Fruit fly (Drosophila melanogaster) whole organism, embryonic: Measurements from ENCODE around the gene a10.

ENCODE experiments used
- Asciz ChIP-seq: fragments of 200-800 bp; sonication (Bioruptor generic); optimal IDR thresholded peaks from 2 replicates; lab custom pipeline; 2017; ENCODE audit warnings: missing biosample characterization, mild to moderate bottlenecking, missing genetic modification characterization, missing genetic modification reagents
- Blimp-1 ChIP-seq: fragments of 200-800 bp; sonication (Bioruptor generic); optimal IDR thresholded peaks from 3 replicates; lab custom pipeline; 2018; ENCODE audit warnings: missing biosample characterization, missing genetic modification characterization, mild to moderate bottlenecking, moderate library complexity, missing genetic modification reagents
- CG10267 ChIP-seq: fragments of 200-800 bp; sonication (Bioruptor generic); optimal IDR thresholded peaks from 2 replicates; lab custom pipeline; 2018; ENCODE audit warnings: missing biosample characterization, mild to moderate bottlenecking, missing genetic modification characterization, moderate library complexity
- CG10431 ChIP-seq: fragments of 200-800 bp; sonication (Bioruptor generic); optimal IDR thresholded peaks from 3 replicates; lab custom pipeline; 2018; ENCODE audit warnings: missing biosample characterization, mild to moderate bottlenecking, missing genetic modification characterization
- CG1233 ChIP-seq: fragments of 200-800 bp; sonication (Bioruptor generic); optimal IDR thresholded peaks from 4 replicates; lab custom pipeline; 2018; ENCODE audit warnings: missing biosample characterization, mild to moderate bottlenecking, missing genetic modification characterization
- CG12769 ChIP-seq: fragments of 200-800 bp; sonication (Bioruptor generic); optimal IDR thresholded peaks from 2 replicates; lab custom pipeline; 2019; ENCODE audit warnings: missing biosample characterization, mild to moderate bottlenecking, missing genetic modification characterization, moderate library complexity
- CG14710 ChIP-seq: fragments of 200-800 bp; sonication (Bioruptor generic); optimal IDR thresholded peaks from 3 replicates; lab custom pipeline; 2019; ENCODE audit warnings: missing biosample characterization, mild to moderate bottlenecking, missing genetic modification characterization, moderate library complexity
- CG15011 ChIP-seq: fragments of 200-800 bp; sonication (Bioruptor generic); optimal IDR thresholded peaks from 3 replicates; lab custom pipeline; 2018; ENCODE audit warnings: missing biosample characterization, mild to moderate bottlenecking, missing genetic modification characterization
- CG15601 ChIP-seq: fragments of 200-800 bp; sonication (Bioruptor generic); optimal IDR thresholded peaks from 3 replicates; lab custom pipeline; 2019; ENCODE audit warnings: missing biosample characterization, mild to moderate bottlenecking, missing genetic modification characterization, moderate library complexity
- CG15696 ChIP-seq: fragments of 200-800 bp; sonication (Bioruptor generic); optimal IDR thresholded peaks from 2 replicates; lab custom pipeline; 2019; ENCODE audit warnings: missing biosample characterization, mild to moderate bottlenecking, missing genetic modification characterization, moderate library complexity
- CG1602 ChIP-seq: fragments of 200-800 bp; sonication (Bioruptor generic); optimal IDR thresholded peaks from 3 replicates; lab custom pipeline; 2016; ENCODE audit warnings: missing biosample characterization, missing genetic modification characterization
- CG17359 ChIP-seq: fragments of 200-800 bp; sonication (Bioruptor generic); optimal IDR thresholded peaks from 3 replicates; lab custom pipeline; 2018; ENCODE audit warnings: missing biosample characterization, mild to moderate bottlenecking, missing genetic modification characterization, moderate library complexity
- CG1792 ChIP-seq: fragments of 200-800 bp; sonication (Bioruptor generic); optimal IDR thresholded peaks from 2 replicates; lab custom pipeline; 2016; ENCODE audit warnings: missing biosample characterization, missing genetic modification characterization
- CG18011 ChIP-seq: fragments of 200-800 bp; sonication (Bioruptor generic); optimal IDR thresholded peaks from 2 replicates; lab custom pipeline; 2017; ENCODE audit warnings: missing biosample characterization, missing genetic modification characterization, mild to moderate bottlenecking, moderate library complexity, missing genotype
- CG2129 ChIP-seq: fragments of 200-800 bp; sonication (Bioruptor generic); IDR thresholded peaks from 2 replicates; pipeline ENCODE4 v1.3.6; 2022; ENCODE audit warnings: missing biosample characterization, missing genetic modification characterization; ENCODE audit not compliant: partially characterized antibody
- CG33557 ChIP-seq: fragments of 200-800 bp; sonication (Bioruptor generic); optimal IDR thresholded peaks from 2 replicates; lab custom pipeline; 2019; ENCODE audit warnings: missing biosample characterization, mild to moderate bottlenecking, missing genetic modification characterization, moderate library complexity
- CG43689 ChIP-seq: fragments of 200-800 bp; sonication (Bioruptor generic); IDR thresholded peaks from 2 replicates; pipeline ENCODE4 v1.3.6; 2022; ENCODE audit warnings: missing biosample characterization, missing genetic modification characterization
- CG6813 ChIP-seq: fragments of 200-800 bp; sonication (Bioruptor generic); optimal IDR thresholded peaks from 2 replicates; lab custom pipeline; 2017; ENCODE audit warnings: missing biosample characterization, missing genetic modification characterization, mild to moderate bottlenecking, moderate library complexity, missing genetic modification reagents
- CG8089 ChIP-seq: fragments of 200-800 bp; sonication (Bioruptor generic); optimal IDR thresholded peaks from 3 replicates; lab custom pipeline; 2016; ENCODE audit warnings: missing biosample characterization, missing genetic modification characterization
- CG8290 ChIP-seq, 3 experiments: fragments of 200-800 bp; sonication (Bioruptor generic); optimal IDR thresholded peaks; 2 replicates each; lab custom pipeline; 2016 to 2019; ENCODE audit warnings: missing biosample characterization in 3 of 3, missing genetic modification characterization in 3 of 3, mild to moderate bottlenecking in 2 of 3, moderate library complexity in 1 of 3
- Dref ChIP-seq: fragments of 200-800 bp; sonication (Bioruptor generic); IDR thresholded peaks from 2 replicates; pipeline ENCODE4 v1.3.6; 2022; ENCODE audit warnings: missing biosample characterization, missing genetic modification characterization
- Fer2 ChIP-seq: fragments of 200-800 bp; sonication (Bioruptor generic); optimal IDR thresholded peaks from 2 replicates; lab custom pipeline; 2018; ENCODE audit warnings: missing biosample characterization, mild to moderate bottlenecking, missing genetic modification characterization, moderate library complexity
- HLH3B ChIP-seq: fragments of 200-800 bp; sonication (Bioruptor generic); IDR thresholded peaks from 2 replicates; pipeline ENCODE4 v1.3.6; 2022; ENCODE audit warnings: missing biosample characterization, missing genetic modification characterization
- Max ChIP-seq: fragments of 200-800 bp; sonication (Bioruptor generic); optimal IDR thresholded peaks from 2 replicates; lab custom pipeline; 2016; ENCODE audit warnings: missing biosample characterization, mild to moderate bottlenecking, missing genetic modification characterization
- Pdp1 ChIP-seq, 2 experiments: fragments of 200-800 bp; sonication (Bioruptor generic); optimal IDR thresholded peaks; 3 replicates each; lab custom pipeline; 2016; ENCODE audit warnings: missing biosample characterization in 2 of 2, missing genetic modification characterization in 2 of 2, mild to moderate bottlenecking in 1 of 2, moderate library complexity in 1 of 2
- Ptx1 ChIP-seq: fragments of 200-800 bp; sonication (Bioruptor generic); IDR thresholded peaks from 2 replicates; pipeline ENCODE4 v1.3.6; 2022; ENCODE audit warnings: missing biosample characterization, missing genetic modification characterization
- Rfx ChIP-seq: fragments of 200-800 bp; sonication (Bioruptor generic); IDR thresholded peaks from 2 replicates; pipeline ENCODE4 v1.3.6; 2022; ENCODE audit warnings: missing biosample characterization, missing genetic modification characterization
- ab ChIP-seq: fragments of 200-800 bp; sonication (Bioruptor generic); optimal IDR thresholded peaks from 2 replicates; lab custom pipeline; 2016; ENCODE audit warnings: missing biosample characterization, missing genetic modification characterization
- ato ChIP-seq: fragments of 200-800 bp; sonication (Bioruptor generic); IDR thresholded peaks from 2 replicates; pipeline ENCODE4 v1.3.6; 2022; ENCODE audit warnings: missing biosample characterization, missing genetic modification characterization; ENCODE audit not compliant: partially characterized antibody
- bab2 ChIP-seq: fragments of 200-800 bp; sonication (Bioruptor generic); optimal IDR thresholded peaks from 2 replicates; lab custom pipeline; 2016; ENCODE audit warnings: missing biosample characterization, missing genetic modification characterization
- chinmo ChIP-seq: fragments of 200-800 bp; sonication (Bioruptor generic); IDR thresholded peaks from 4 replicates; pipeline ENCODE4 v1.3.6; 2022; ENCODE audit warnings: missing biosample characterization, missing genetic modification characterization; ENCODE audit not compliant: partially characterized antibody
- cwo ChIP-seq: fragments of 200-800 bp; sonication (Bioruptor generic); optimal IDR thresholded peaks from 3 replicates; lab custom pipeline; 2017; ENCODE audit warnings: missing biosample characterization, missing genetic modification characterization, mild to moderate bottlenecking, moderate library complexity, missing genetic modification reagents
- gem ChIP-seq: fragments of 200-800 bp; sonication (Bioruptor generic); optimal IDR thresholded peaks from 2 replicates; lab custom pipeline; 2019; ENCODE audit warnings: missing biosample characterization, mild to moderate bottlenecking, missing genetic modification characterization, moderate library complexity
- gt ChIP-seq: fragments of 200-800 bp; sonication (Bioruptor generic); IDR thresholded peaks from 2 replicates; pipeline ENCODE4 v1.3.6; 2022; ENCODE audit warnings: missing biosample characterization, missing genetic modification characterization
- jing ChIP-seq: fragments of 200-800 bp; sonication (Bioruptor generic); optimal IDR thresholded peaks from 2 replicates; lab custom pipeline; 2018; ENCODE audit warnings: missing biosample characterization, mild to moderate bottlenecking, missing genetic modification characterization
- nmo ChIP-seq: fragments of 200-800 bp; sonication (Bioruptor generic); optimal IDR thresholded peaks from 2 replicates; lab custom pipeline; 2018; ENCODE audit warnings: missing biosample characterization, mild to moderate bottlenecking, missing genetic modification characterization, moderate library complexity
- onecut ChIP-seq: fragments of 200-800 bp; sonication (Bioruptor generic); IDR thresholded peaks from 2 replicates; pipeline ENCODE4 v1.3.6; 2022; ENCODE audit warnings: missing biosample characterization, missing genetic modification characterization
- pros ChIP-seq: fragments of 200-800 bp; sonication (Bioruptor generic); optimal IDR thresholded peaks from 3 replicates; lab custom pipeline; 2019; ENCODE audit warnings: missing biosample characterization, mild to moderate bottlenecking, missing genetic modification characterization, moderate library complexity
- sens ChIP-seq: fragments of 200-800 bp; sonication (Bioruptor generic); peaks from one replicate; lab custom pipeline; 2016; ENCODE audit warnings: missing biosample characterization, missing genetic modification characterization
- sima ChIP-seq: fragments of 200-800 bp; sonication (Bioruptor generic); optimal IDR thresholded peaks from 2 replicates; lab custom pipeline; 2016; ENCODE audit warnings: missing biosample characterization, missing genetic modification characterization
- so ChIP-seq: fragments of 200-800 bp; sonication (Bioruptor generic); IDR thresholded peaks from 3 replicates; pipeline ENCODE4 v1.3.6; 2022; ENCODE audit warnings: missing biosample characterization, missing genetic modification characterization
- toy ChIP-seq: fragments of 200-800 bp; sonication (Bioruptor generic); IDR thresholded peaks from 2 replicates; pipeline ENCODE4 v1.3.6; 2022; ENCODE audit warnings: missing biosample characterization, missing genetic modification characterization
- trh ChIP-seq: fragments of 200-800 bp; sonication (Bioruptor generic); optimal IDR thresholded peaks from 2 replicates; lab custom pipeline; 2016; ENCODE audit warnings: missing biosample characterization, missing genetic modification characterization
- tx ChIP-seq: fragments of 200-800 bp; sonication (Bioruptor generic); optimal IDR thresholded peaks from 2 replicates; lab custom pipeline; 2016; ENCODE audit warnings: missing biosample characterization, missing genetic modification characterization
- vvl ChIP-seq: fragments of 200-800 bp; sonication (Bioruptor generic); IDR thresholded peaks from 2 replicates; pipeline ENCODE4 v1.3.6; 2022; ENCODE audit warnings: missing biosample characterization, missing genetic modification characterization
- z ChIP-seq: fragments of 200-800 bp; sonication (Bioruptor generic); IDR thresholded peaks from 3 replicates; pipeline ENCODE4 v1.3.6; 2022; ENCODE audit warnings: missing biosample characterization, missing genetic modification characterization

The a10 gene

dm6 chr3L:17055467-17055877, 31.9 kb upstream of the a10 start, which contains the start of gene CG7724 (continued):
- TF ChIP-seq CG15601 (tag; lab: Kevin White, UChicago), result no peak
- TF ChIP-seq Fer2 (tag; lab: Kevin White, UChicago), result no peak
- TF ChIP-seq toy (GFP tag; lab: Robert Waterston, UW), result no peak
- TF ChIP-seq ato (GFP tag; lab: Robert Waterston, UW), result peak; percentile 87
- no peak for TF ChIP-seq trh (GFP tag; lab: Kevin White, UChicago)
- TF ChIP-seq CG10431, result no peak
- no peak for TF ChIP-seq z (GFP tag; lab: Robert Waterston, UW)
- TF ChIP-seq Ptx1 (GFP tag; lab: Robert Waterston, UW), result no peak
- TF ChIP-seq nmo, result no peak
- TF ChIP-seq CG43689 (GFP tag; lab: Robert Waterston, UW), result no peak
- TF ChIP-seq tx (GFP tag; lab: Kevin White, UChicago), result no peak
- TF ChIP-seq gt (GFP tag; lab: Robert Waterston, UW), result no peak
- no peak for TF ChIP-seq cwo (GFP tag; lab: Kevin White, UChicago)
- no peak for TF ChIP-seq CG1602 (GFP tag; lab: Kevin White, UChicago)
- no peak for TF ChIP-seq CG8089 (GFP tag; lab: Kevin White, UChicago)
- TF ChIP-seq CG33557 (GFP tag; lab: Kevin White, UChicago), result no peak
- no peak for TF ChIP-seq ab (GFP tag; lab: Kevin White, UChicago)
- TF ChIP-seq CG10267 (tag; lab: Kevin White, UChicago), result no peak
- TF ChIP-seq CG2129 (GFP tag; lab: Robert Waterston, UW), result 0 out of 2 replicates have a peak, but pooled peaks have one; percentile 31
- TF ChIP-seq vvl (GFP tag; lab: Robert Waterston, UW), result no peak
- no peak for TF ChIP-seq pros (GFP tag; lab: Kevin White, UChicago)

dm6 chr3L:17053932-17054331, 30.4 kb upstream of the a10 start:
- TF ChIP-seq CG12769 (tag; lab: Kevin White, UChicago) (peak; percentile 67), sens (GFP tag; lab: Kevin White, UChicago) (peak; percentile 12), chinmo (GFP tag; lab: Robert Waterston, UW) (0 out of 4 replicates have a peak, but pooled peaks have one; percentile 23), Dref (GFP tag; lab: Robert Waterston, UW) (0 out of 2 replicates have a peak, but pooled peaks have one; percentile 24), sima (GFP tag; lab: Kevin White, UChicago) (no peak), so (0 out of 3 replicates have a peak, but pooled peaks have one; percentile 16), HLH3B (GFP tag; lab: Robert Waterston, UW) (no peak)

DNA sequence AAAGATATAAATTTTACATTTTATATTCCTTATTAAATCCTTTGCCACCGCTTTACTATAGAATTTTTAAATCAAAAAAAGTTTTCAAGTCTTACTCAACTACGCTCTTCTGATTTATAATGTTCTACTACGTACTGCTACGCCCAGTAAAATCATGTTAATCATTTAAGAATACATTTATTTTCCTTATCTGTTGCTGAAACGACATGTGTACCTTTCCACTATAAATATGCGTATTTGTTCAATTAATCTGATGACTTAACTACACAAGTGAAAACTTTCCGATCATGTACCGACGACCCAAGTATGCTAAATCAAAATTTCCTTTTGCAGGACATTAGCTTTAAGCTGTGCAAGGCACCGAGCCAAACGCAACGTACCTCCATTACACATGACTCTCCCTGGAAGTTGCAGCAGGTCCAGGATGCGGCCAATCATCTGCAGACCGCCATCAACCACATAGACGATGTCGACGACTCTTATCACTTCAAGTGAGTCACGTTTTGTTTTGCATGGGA, 28.9 kb upstream of the a10 start:
- TF ChIP-seq CG15696 (tag; lab: Kevin White, UChicago) (peak; percentile 12), Rfx (no peak), CG1233 (GFP tag; lab: Kevin White, UChicago) (peak; percentile 4), bab2 (GFP tag; lab: Kevin White, UChicago) (peak; percentile 18), CG8290 (GFP tag; optimal IDR thresholded peaks at IDR 0.05; lab: Kevin White, UChicago) (no peak), CG8290 (tag; optimal IDR thresholded peaks at IDR 0.05; lab: Kevin White, UChicago) (peak in 1 of 2 experiments; percentile 17), Max (GFP tag; lab: Kevin White, UChicago) (peak; percentile 5), gem (tag; lab: Kevin White, UChicago) (peak; percentile 12), Blimp-1 (GFP tag; lab: Kevin White, UChicago) (peak; percentile 12), CG17359 (peak; percentile 51), Asciz (peak; percentile 13), CG14710 (peak; percentile 6), CG15011 (GFP tag; lab: Kevin White, UChicago) (no peak), CG15601 (tag; lab: Kevin White, UChicago) (peak; percentile 40), CG6813 (GFP tag; lab: Kevin White, UChicago) (peak; percentile 20), Pdp1 (GFP tag; optimal IDR thresholded peaks at IDR 0.05; lab: Kevin White, UChicago) (peak in 1 of 2 experiments; percentile 30), jing (GFP tag; lab: Kevin White, UChicago) (no peak), CG33557 (GFP tag; lab: Kevin White, UChicago) (peak; percentile 30), CG1792 (GFP tag; lab: Kevin White, UChicago) (peak; percentile 29), onecut (GFP tag; lab: Robert Waterston, UW) (peak; percentile 14; the same call in 1 of the 2 replicates), CG18011 (no peak)
